Fruit fly (Drosophila melanogaster) S2 (cell line): ENCODE results near the gene CtsK1.

Source experiments
- CG8478 ChIP-seq: fragments of >200 bp; optimal IDR thresholded peaks from 2 replicates; lab custom pipeline; 2018
- CTCF ChIP-seq, 2 experiments: fragments of >200 bp; optimal IDR thresholded peaks; 2 replicates each; lab custom pipeline; 2018

dm6 chr3L:14036867-14037313, 42.9 kb downstream of the CtsK1 start, which contains the start of gene Hsp110:
- TF ChIP-seq CG8478 (lab: Kevin White, UChicago): no peak
- peak in 1 of 2 experiments; percentile 5 for TF ChIP-seq CTCF (optimal IDR thresholded peaks at IDR 0.05; lab: Kevin White, UChicago)
